Fruit fly (Drosophila melanogaster) whole organism, wandering third instar larva: ENCODE data around the gene CG34293.

Source experiments
- Abd-B ChIP-seq: fragments of >200 bp; optimal IDR thresholded peaks from 2 replicates; lab custom pipeline; 2017; ENCODE audit warnings: missing biosample characterization, missing genetic modification characterization
- CG32264 ChIP-seq: fragments of 200-800 bp; sonication (Bioruptor generic); optimal IDR thresholded peaks from 2 replicates; lab custom pipeline; 2016; ENCODE audit warnings: missing biosample characterization, missing genetic modification characterization
- CG9705 ChIP-seq: fragments of 200-800 bp; sonication (Bioruptor generic); optimal IDR thresholded peaks from 2 replicates; lab custom pipeline; 2018; ENCODE audit warnings: missing biosample characterization, mild to moderate bottlenecking, missing genetic modification characterization
- CrebA ChIP-seq: fragments of 200-800 bp; sonication (Bioruptor generic); optimal IDR thresholded peaks from 2 replicates; lab custom pipeline; 2016; ENCODE audit warnings: missing biosample characterization, mild to moderate bottlenecking, missing genetic modification characterization, borderline replicate concordance
- Dfd ChIP-seq: fragments of >200 bp; optimal IDR thresholded peaks from 2 replicates; lab custom pipeline; 2017; ENCODE audit warnings: missing biosample characterization, missing genetic modification characterization
- Dif ChIP-seq: fragments of 200-275, 200-300 bp; sonication (Bioruptor generic); optimal IDR thresholded peaks from 2 replicates; lab custom pipeline; 2018; ENCODE audit warnings: missing biosample characterization, missing genetic modification characterization; ENCODE audit not compliant: partially characterized antibody
- GATAd ChIP-seq: sonication (Bioruptor generic); optimal IDR thresholded peaks from 2 replicates; lab custom pipeline; 2016; ENCODE audit warnings: missing biosample characterization, missing genetic modification characterization
- HLH106 ChIP-seq: fragments of 200-800 bp; optimal IDR thresholded peaks from 3 replicates; lab custom pipeline; 2019; ENCODE audit warnings: missing biosample characterization, mild to moderate bottlenecking, missing genetic modification characterization, moderate library complexity
- Hnf4 ChIP-seq: fragments of 200-800 bp; sonication (Bioruptor generic); optimal IDR thresholded peaks from 2 replicates; lab custom pipeline; 2016; ENCODE audit warnings: missing biosample characterization, mild to moderate bottlenecking, missing genetic modification characterization
- Hr78 ChIP-seq: fragments of >200 bp; optimal IDR thresholded peaks from 2 replicates; lab custom pipeline; 2017; ENCODE audit warnings: missing biosample characterization, missing genetic modification characterization
- Hr83 ChIP-seq: fragments of 200-300 bp; sonication (Bioruptor generic); optimal IDR thresholded peaks from 2 replicates; lab custom pipeline; 2016; ENCODE audit warnings: missing biosample characterization, mild to moderate bottlenecking, missing genetic modification characterization, moderate library complexity; ENCODE audit not compliant: poor library complexity, severe bottlenecking
- Jra ChIP-seq: sonication (Bioruptor generic); optimal IDR thresholded peaks from 2 replicates; lab custom pipeline; 2016; ENCODE audit warnings: missing biosample characterization, missing genetic modification characterization
- Mio ChIP-seq: sonication (Bioruptor generic); optimal IDR thresholded peaks from 2 replicates; lab custom pipeline; 2016; ENCODE audit warnings: missing biosample characterization, missing genetic modification characterization
- Myc ChIP-seq: fragments of >200 bp; optimal IDR thresholded peaks from 2 replicates; lab custom pipeline; 2017
- N ChIP-seq: fragments of >200 bp; optimal IDR thresholded peaks from 2 replicates; lab custom pipeline; 2018; ENCODE audit warnings: missing biosample characterization, missing external identifiers, missing genetic modification characterization
- OdsH ChIP-seq: fragments of 200-800 bp; sonication (Bioruptor generic); optimal IDR thresholded peaks from 2 replicates; lab custom pipeline; 2016; ENCODE audit warnings: missing biosample characterization, mild to moderate bottlenecking, missing genetic modification characterization
- Rel ChIP-seq, 2 experiments: fragments of 200-800 bp; sonication (Bioruptor generic) in 1 of 2; optimal IDR thresholded peaks; 2 replicates in 1 of 2; 3 replicates in 1 of 2; lab custom pipeline; 2016 to 2019; ENCODE audit warnings: mild to moderate bottlenecking in 2 of 2, missing biosample characterization in 2 of 2, missing genetic modification characterization in 2 of 2, moderate library complexity in 1 of 2
- Sp1 ChIP-seq: fragments of 200-800 bp; sonication (Bioruptor generic); optimal IDR thresholded peaks from 3 replicates; lab custom pipeline; 2019; ENCODE audit warnings: missing biosample characterization, mild to moderate bottlenecking, missing genetic modification characterization, moderate library complexity
- Vsx2 ChIP-seq: fragments of 200-300, 225-300 bp; sonication (Bioruptor generic); optimal IDR thresholded peaks from 2 replicates; lab custom pipeline; 2018; ENCODE audit warnings: missing biosample characterization, missing genetic modification characterization; ENCODE audit not compliant: partially characterized antibody
- br ChIP-seq: fragments of 200-800 bp; sonication (Bioruptor generic); optimal IDR thresholded peaks from 2 replicates; lab custom pipeline; 2016; ENCODE audit warnings: missing biosample characterization, missing genetic modification characterization
- brk ChIP-seq: fragments of 200-800 bp; sonication (Bioruptor generic); optimal IDR thresholded peaks from 2 replicates; lab custom pipeline; 2016; ENCODE audit warnings: missing biosample characterization, mild to moderate bottlenecking, missing genetic modification characterization
- dl ChIP-seq, 2 experiments: fragments of 175-275, 200-275 bp in 1 of 2; fragments of 200-275 bp in 1 of 2; sonication (Bioruptor generic); optimal IDR thresholded peaks; lab custom pipeline; 2018; ENCODE audit warnings: mild to moderate bottlenecking in 2 of 2, missing biosample characterization in 2 of 2, missing genetic modification characterization in 2 of 2, moderate library complexity in 2 of 2; ENCODE audit not compliant: partially characterized antibody in 2 of 2, insufficient read depth in 1 of 2
- dmrt93B ChIP-seq: fragments of 200-800 bp; sonication (Bioruptor generic); optimal IDR thresholded peaks from 2 replicates; lab custom pipeline; 2018; ENCODE audit warnings: missing biosample characterization, mild to moderate bottlenecking, missing genetic modification characterization
- dsf ChIP-seq: sonication (Bioruptor generic); optimal IDR thresholded peaks from 2 replicates; lab custom pipeline; 2016; ENCODE audit warnings: missing biosample characterization, missing genetic modification characterization, borderline replicate concordance
- ey ChIP-seq: fragments of 200-800 bp; sonication (Bioruptor generic); optimal IDR thresholded peaks from 2 replicates; lab custom pipeline; 2016; ENCODE audit warnings: missing biosample characterization, missing genetic modification characterization
- foxo ChIP-seq, 2 experiments: fragments of 200-800 bp; sonication (Bioruptor generic); optimal IDR thresholded peaks; 2 replicates in 1 of 2; 3 replicates in 1 of 2; lab custom pipeline; 2016 to 2017; ENCODE audit warnings: missing biosample characterization in 2 of 2, missing genetic modification characterization in 2 of 2
- fru ChIP-seq: fragments of 200-800 bp; sonication (Bioruptor generic); optimal IDR thresholded peaks from 3 replicates; lab custom pipeline; 2016; ENCODE audit warnings: missing biosample characterization, mild to moderate bottlenecking, missing genetic modification characterization
- h ChIP-seq: fragments of 200-800 bp; sonication (Bioruptor generic); optimal IDR thresholded peaks from 3 replicates; lab custom pipeline; 2016; ENCODE audit warnings: missing biosample characterization, mild to moderate bottlenecking, missing genetic modification characterization
- jim ChIP-seq: fragments of 175-275, 200-325 bp; sonication (Bioruptor generic); optimal IDR thresholded peaks from 2 replicates; lab custom pipeline; 2016; ENCODE audit warnings: missing biosample characterization, mild to moderate bottlenecking, missing genetic modification characterization
- lola ChIP-seq: fragments of >200 bp; optimal IDR thresholded peaks from 2 replicates; lab custom pipeline; 2017; ENCODE audit warnings: missing biosample characterization, missing genetic modification characterization
- pan ChIP-seq: fragments of >200 bp; optimal IDR thresholded peaks from 2 replicates; lab custom pipeline; 2017
- psq ChIP-seq: fragments of 200-800 bp; sonication (Bioruptor generic); optimal IDR thresholded peaks from 3 replicates; lab custom pipeline; 2017; ENCODE audit warnings: missing biosample characterization, mild to moderate bottlenecking, missing genetic modification characterization, moderate library complexity
- rgr ChIP-seq: fragments of 200-800 bp; sonication (Bioruptor generic); optimal IDR thresholded peaks from 3 replicates; lab custom pipeline; 2016; ENCODE audit warnings: missing biosample characterization, mild to moderate bottlenecking, missing genetic modification characterization
- sage ChIP-seq: fragments of 200-800 bp; sonication (Bioruptor generic); optimal IDR thresholded peaks from 2 replicates; lab custom pipeline; 2016; ENCODE audit warnings: missing biosample characterization, mild to moderate bottlenecking, missing genetic modification characterization
- sv ChIP-seq: fragments of 200-800 bp; sonication (Bioruptor generic); optimal IDR thresholded peaks from 3 replicates; lab custom pipeline; 2016; ENCODE audit warnings: missing biosample characterization, missing genetic modification characterization
- tai ChIP-seq: sonication (Bioruptor generic); optimal IDR thresholded peaks from 2 replicates; lab custom pipeline; 2016; ENCODE audit warnings: missing biosample characterization, missing genetic modification characterization
- usp ChIP-seq: fragments of >200 bp; optimal IDR thresholded peaks from 2 replicates; lab custom pipeline; 2017; ENCODE audit warnings: missing biosample characterization, missing genetic modification characterization
- woc ChIP-seq: sonication (Bioruptor generic); optimal IDR thresholded peaks from 2 replicates; lab custom pipeline; 2016; ENCODE audit warnings: missing biosample characterization, mild to moderate bottlenecking, missing genetic modification characterization

CG34293 gene

dm6 chr3R:27131408-27131807 lies 34.0 kb downstream of the CG34293 start:
- TF ChIP-seq Jra (GFP tag; lab: Kevin White, UChicago) (peak; percentile 89), Hr78 (no peak), GATAd (GFP tag; lab: Kevin White, UChicago) (peak; percentile 93), Hnf4 (peak; percentile 87), N (GFP tag; lab: Kevin White, UChicago) (no peak), dl (GFP tag; optimal IDR thresholded peaks at IDR 0.05; lab: Kevin White, UChicago; ENCODE audit: insufficient read depth in 1 of 2, partially characterized antibody in 2 of 2) (no peak), dsf (peak; percentile 40), pan (lab: Kevin White, UChicago) (no peak), ey (GFP tag; lab: Kevin White, UChicago) (peak; percentile 44), Dif (GFP tag; lab: Kevin White, UChicago) (no peak), Abd-B (GFP tag; lab: Kevin White, UChicago) (no peak), Mio (GFP tag; lab: Kevin White, UChicago) (no peak), brk (peak; percentile 77), Myc (no peak), lola (GFP tag; lab: Kevin White, UChicago) (no peak), CrebA (GFP tag; lab: Kevin White, UChicago) (no peak), sage (peak; percentile 58), Hr83 (GFP tag; lab: Kevin White, UChicago) (peak; percentile 97), fru (GFP tag; lab: Kevin White, UChicago) (peak; percentile 70), HLH106 (tag; lab: Kevin White, UChicago) (peak; percentile 49), foxo (GFP tag; optimal IDR thresholded peaks at IDR 0.05; lab: Kevin White, UChicago) (peak in 1 of 2 experiments; percentile 71), dmrt93B (GFP tag; lab: Kevin White, UChicago) (peak; percentile 9), Rel (GFP tag; optimal IDR thresholded peaks at IDR 0.05; lab: Kevin White, UChicago) (no peak), Rel (tag; optimal IDR thresholded peaks at IDR 0.05; lab: Kevin White, UChicago) (peak; percentile 60), CG32264 (no peak), woc (GFP tag; lab: Kevin White, UChicago) (no peak), br (GFP tag; lab: Kevin White, UChicago) (peak; percentile 83), sv (GFP tag; lab: Kevin White, UChicago) (no peak), jim (peak; percentile 44), usp (GFP tag; lab: Kevin White, UChicago) (no peak), rgr (GFP tag; lab: Kevin White, UChicago) (peak; percentile 89), Sp1 (GFP tag; lab: Kevin White, UChicago) (peak; percentile 68), Vsx2 (GFP tag; lab: Kevin White, UChicago) (peak; percentile 91), tai (peak; percentile 81), psq (GFP tag; lab: Kevin White, UChicago) (peak; percentile 56), OdsH (GFP tag; lab: Kevin White, UChicago) (peak; percentile 88), CG9705 (GFP tag; lab: Kevin White, UChicago) (peak; percentile 53), Dfd (no peak), h (GFP tag; lab: Kevin White, UChicago) (peak; percentile 93)

- TF ChIP-seq psq (GFP tag; lab: Kevin White, UChicago) (no peak), Rel (GFP tag; optimal IDR thresholded peaks at IDR 0.05; lab: Kevin White, UChicago) (no peak), Rel (tag; optimal IDR thresholded peaks at IDR 0.05; lab: Kevin White, UChicago) (peak; percentile 94), Dif (GFP tag; lab: Kevin White, UChicago) (peak; percentile 35)
Measured at dm6 chr3R:27130551-27131161, 34.7 kb downstream of the CG34293 start.
